Fruit fly (Drosophila melanogaster) whole organism, prepupa: ENCODE data around the gene CG15282.

Experiments
- CG9139 ChIP-seq: fragments of 200-800 bp; sonication (Bioruptor generic); optimal IDR thresholded peaks from 3 replicates; lab custom pipeline; 2017; ENCODE audit warnings: missing biosample characterization, mild to moderate bottlenecking, missing genetic modification characterization
- vri ChIP-seq: fragments of 200-800 bp; sonication (Bioruptor generic); optimal IDR thresholded peaks from 3 replicates; lab custom pipeline; 2016; ENCODE audit warnings: missing biosample characterization, mild to moderate bottlenecking, missing genetic modification characterization

DNA sequence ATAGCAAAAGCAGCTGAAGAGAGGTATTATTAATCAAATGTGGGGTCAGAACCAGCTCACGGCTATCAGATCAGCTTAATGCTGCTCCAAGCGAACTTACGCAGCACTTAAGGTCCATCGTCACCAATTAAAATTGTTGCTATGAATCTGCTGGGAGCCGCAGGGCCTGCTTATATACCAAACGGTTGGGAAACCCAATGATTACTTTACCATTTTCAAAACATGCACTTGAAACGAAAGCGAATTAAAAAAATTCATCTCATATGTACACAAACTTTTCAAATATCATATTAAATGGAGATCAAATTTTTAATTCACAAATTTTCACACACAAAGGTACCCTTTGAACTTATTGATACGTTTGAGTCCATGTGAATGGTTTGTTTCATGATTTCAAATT is 32.8 kb downstream of the CG15282 start, which contains the start of gene CG42587:
- no peak for TF ChIP-seq CG9139 (GFP tag; lab: Kevin White, UChicago)
- no peak for TF ChIP-seq vri
